Fruit fly (Drosophila melanogaster) whole organism, embryonic: Measurements from ENCODE around the gene CG6254.

ENCODE experiments used
- Adf1 ChIP-seq: fragments of 200-800 bp; sonication (Bioruptor generic); IDR thresholded peaks from 2 replicates; pipeline ENCODE4 v1.3.6; 2022; ENCODE audit warnings: missing biosample characterization, missing genetic modification characterization
- Awh ChIP-seq: fragments of 200-800 bp; sonication (Bioruptor generic); IDR thresholded peaks from 2 replicates; pipeline ENCODE4, ENCODE4 v1.3.6; 2022; ENCODE audit warnings: missing biosample characterization, missing genetic modification characterization
- Blimp-1 ChIP-seq: fragments of 200-800 bp; sonication (Bioruptor generic); optimal IDR thresholded peaks from 3 replicates; lab custom pipeline; 2018; ENCODE audit warnings: missing biosample characterization, missing genetic modification characterization, mild to moderate bottlenecking, moderate library complexity, missing genetic modification reagents
- CG10147 ChIP-seq: fragments of 200-800 bp; sonication (Bioruptor generic); optimal IDR thresholded peaks from 2 replicates; lab custom pipeline; 2019; ENCODE audit warnings: missing biosample characterization, mild to moderate bottlenecking, missing genetic modification characterization, moderate library complexity
- CG10321 ChIP-seq: fragments of 200-800 bp; sonication (Bioruptor generic); IDR thresholded peaks from 2 replicates; pipeline ENCODE4 v1.3.6; 2022; ENCODE audit warnings: missing biosample characterization, missing genetic modification characterization
- CG10543 ChIP-seq: fragments of 200-800 bp; sonication (Bioruptor generic); optimal IDR thresholded peaks from 3 replicates; lab custom pipeline; 2017; ENCODE audit warnings: missing biosample characterization, mild to moderate bottlenecking, missing genetic modification characterization, moderate library complexity
- CG12155 ChIP-seq: fragments of 200-800 bp; sonication (Bioruptor generic); optimal IDR thresholded peaks from 3 replicates; lab custom pipeline; 2016; ENCODE audit warnings: missing biosample characterization, missing genetic modification characterization
- CG12659 ChIP-seq: fragments of 200-800 bp; sonication (Bioruptor generic); optimal IDR thresholded peaks from 3 replicates; lab custom pipeline; 2017; ENCODE audit warnings: mild to moderate bottlenecking, missing biosample characterization, missing genetic modification reagents, missing genetic modification characterization
- CG16813 ChIP-seq: fragments of 200-800 bp; sonication (Bioruptor generic); IDR thresholded peaks from 3 replicates; pipeline ENCODE4 v1.3.6; 2022; ENCODE audit warnings: missing biosample characterization, missing genetic modification characterization; ENCODE audit not compliant: partially characterized antibody
- CG2116 ChIP-seq: fragments of 200-800 bp; sonication (Bioruptor generic); optimal IDR thresholded peaks from 3 replicates; lab custom pipeline; 2018; ENCODE audit warnings: missing biosample characterization, mild to moderate bottlenecking, missing genetic modification characterization
- CG3163 ChIP-seq: fragments of 200-800 bp; sonication (Bioruptor generic); optimal IDR thresholded peaks from 3 replicates; lab custom pipeline; 2016; ENCODE audit warnings: missing biosample characterization, missing genetic modification characterization
- CG3281 ChIP-seq: fragments of 200-800 bp; sonication (Bioruptor generic); optimal IDR thresholded peaks from 3 replicates; lab custom pipeline; 2017; ENCODE audit warnings: missing biosample characterization, mild to moderate bottlenecking, missing genetic modification characterization
- CG34376 ChIP-seq: fragments of 200-800 bp; sonication (Bioruptor generic); optimal IDR thresholded peaks from 2 replicates; lab custom pipeline; 2018; ENCODE audit warnings: missing biosample characterization, mild to moderate bottlenecking, missing genetic modification characterization
- CG4328 ChIP-seq: fragments of 200-800 bp; sonication (Bioruptor generic); optimal IDR thresholded peaks from 3 replicates; lab custom pipeline; 2017; ENCODE audit warnings: missing biosample characterization, missing genetic modification reagents, missing genetic modification characterization
- CG4360 ChIP-seq: fragments of 200-800 bp; sonication (Bioruptor generic); IDR thresholded peaks from 2 replicates; pipeline ENCODE4 v1.3.6; 2022; ENCODE audit warnings: missing biosample characterization, missing genetic modification characterization
- CG5245 ChIP-seq: fragments of 200-800 bp; sonication (Bioruptor generic); optimal IDR thresholded peaks from 3 replicates; lab custom pipeline; 2016; ENCODE audit warnings: missing biosample characterization, missing genetic modification characterization
- CG7556 ChIP-seq: fragments of 200-800 bp; sonication (Bioruptor generic); optimal IDR thresholded peaks from 2 replicates; lab custom pipeline; 2017; ENCODE audit warnings: missing biosample characterization, mild to moderate bottlenecking, missing genetic modification characterization
- CG8290 ChIP-seq, 3 experiments: fragments of 200-800 bp; sonication (Bioruptor generic); optimal IDR thresholded peaks; 2 replicates each; lab custom pipeline; 2016 to 2019; ENCODE audit warnings: missing biosample characterization in 3 of 3, missing genetic modification characterization in 3 of 3, mild to moderate bottlenecking in 2 of 3, moderate library complexity in 1 of 3
- D19A ChIP-seq: fragments of 200-800 bp; optimal IDR thresholded peaks from 3 replicates; lab custom pipeline; 2019; ENCODE audit warnings: missing biosample characterization, mild to moderate bottlenecking, missing genetic modification characterization, moderate library complexity
- D19B ChIP-seq: fragments of 200-800 bp; sonication (Bioruptor generic); optimal IDR thresholded peaks from 2 replicates; lab custom pipeline; 2017; ENCODE audit warnings: missing biosample characterization, mild to moderate bottlenecking, missing genetic modification characterization
- Drgx ChIP-seq: fragments of 200-800 bp; sonication (Bioruptor generic); IDR thresholded peaks from 2 replicates; pipeline ENCODE4 v1.3.6; 2022; ENCODE audit warnings: missing biosample characterization, missing genetic modification characterization
- Fer1 ChIP-seq: fragments of 200-800 bp; sonication (Bioruptor generic); optimal IDR thresholded peaks from 2 replicates; lab custom pipeline; 2017; ENCODE audit warnings: missing biosample characterization, mild to moderate bottlenecking, missing genetic modification characterization
- Gsc ChIP-seq: fragments of 200-800 bp; sonication (Bioruptor generic); IDR thresholded peaks from 2 replicates; pipeline ENCODE4 v1.3.6; 2022; ENCODE audit warnings: missing biosample characterization, missing genetic modification characterization
- HLH54F ChIP-seq: fragments of 200-800 bp; sonication (Bioruptor generic); optimal IDR thresholded peaks from 3 replicates; lab custom pipeline; 2016; ENCODE audit warnings: missing biosample characterization, missing genetic modification characterization
- HLHmδ ChIP-seq: fragments of 200-800 bp; sonication (Bioruptor generic); optimal IDR thresholded peaks from 2 replicates; lab custom pipeline; 2018; ENCODE audit warnings: missing biosample characterization, mild to moderate bottlenecking, missing genetic modification characterization, moderate library complexity
- Hr3 ChIP-seq: fragments of 200-800 bp; sonication (Bioruptor generic); optimal IDR thresholded peaks from 3 replicates; lab custom pipeline; 2016; ENCODE audit warnings: missing biosample characterization, missing genetic modification characterization
- Hr39 ChIP-seq: fragments of >200 bp; optimal IDR thresholded peaks from 2 replicates; lab custom pipeline; 2017
- Lhr ChIP-seq: fragments of 200-800 bp; sonication (Bioruptor generic); optimal IDR thresholded peaks from 3 replicates; lab custom pipeline; 2017; ENCODE audit warnings: mild to moderate bottlenecking, missing biosample characterization, missing genetic modification reagents, missing genetic modification characterization
- NfI ChIP-seq: fragments of 200-800 bp; sonication (Bioruptor generic); optimal IDR thresholded peaks from 3 replicates; lab custom pipeline; 2018; ENCODE audit warnings: missing biosample characterization, mild to moderate bottlenecking, missing genetic modification characterization, moderate library complexity
- Pdp1 ChIP-seq, 2 experiments: fragments of 200-800 bp; sonication (Bioruptor generic); optimal IDR thresholded peaks; 3 replicates each; lab custom pipeline; 2016; ENCODE audit warnings: missing biosample characterization in 2 of 2, missing genetic modification characterization in 2 of 2, mild to moderate bottlenecking in 1 of 2, moderate library complexity in 1 of 2
- Stat92E ChIP-seq, 3 experiments: fragments of >200 bp in 2 of 3; fragments of 200-800 bp in 1 of 3; sonication (Bioruptor generic) in 1 of 3; optimal IDR thresholded peaks; 2 replicates each; lab custom pipeline; 2017 to 2019; ENCODE audit warnings: missing biosample characterization in 3 of 3, missing genetic modification characterization in 3 of 3, mild to moderate bottlenecking in 1 of 3, moderate library complexity in 1 of 3
- YL-1 ChIP-seq: fragments of 200-800 bp; sonication (Bioruptor generic); optimal IDR thresholded peaks from 3 replicates; lab custom pipeline; 2017; ENCODE audit warnings: missing biosample characterization, mild to moderate bottlenecking, missing genetic modification characterization
- abd-A ChIP-seq: fragments of 200-800 bp; sonication (Bioruptor generic); optimal IDR thresholded peaks from 3 replicates; lab custom pipeline; 2019; ENCODE audit warnings: missing biosample characterization, mild to moderate bottlenecking, missing genetic modification characterization, moderate library complexity
- amos ChIP-seq: fragments of 200-800 bp; sonication (Bioruptor generic); IDR thresholded peaks from 2 replicates; pipeline ENCODE4 v1.3.6; 2022; ENCODE audit warnings: missing biosample characterization, missing genetic modification characterization; ENCODE audit not compliant: partially characterized antibody
- ara ChIP-seq: fragments of 200-800 bp; sonication (Bioruptor generic); IDR thresholded peaks from 2 replicates; pipeline ENCODE4 v1.3.6; 2022; ENCODE audit warnings: missing biosample characterization, missing genetic modification characterization
- chinmo ChIP-seq: fragments of 200-800 bp; sonication (Bioruptor generic); IDR thresholded peaks from 4 replicates; pipeline ENCODE4 v1.3.6; 2022; ENCODE audit warnings: missing biosample characterization, missing genetic modification characterization; ENCODE audit not compliant: partially characterized antibody
- ci ChIP-seq: fragments of 200-800 bp; sonication (Bioruptor generic); IDR thresholded peaks from 3 replicates; pipeline ENCODE4 v1.3.6; 2022; ENCODE audit warnings: missing biosample characterization, missing genetic modification characterization
- cwo ChIP-seq: fragments of 200-800 bp; sonication (Bioruptor generic); optimal IDR thresholded peaks from 3 replicates; lab custom pipeline; 2017; ENCODE audit warnings: missing biosample characterization, missing genetic modification characterization, mild to moderate bottlenecking, moderate library complexity, missing genetic modification reagents
- dm ChIP-seq: fragments of 200-800 bp; sonication (Bioruptor generic); optimal IDR thresholded peaks from 3 replicates; lab custom pipeline; 2016; ENCODE audit warnings: missing biosample characterization, missing genetic modification characterization
- gem ChIP-seq: fragments of 200-800 bp; sonication (Bioruptor generic); optimal IDR thresholded peaks from 2 replicates; lab custom pipeline; 2019; ENCODE audit warnings: missing biosample characterization, mild to moderate bottlenecking, missing genetic modification characterization, moderate library complexity
- gsb ChIP-seq: fragments of 200-800 bp; sonication (Bioruptor generic); IDR thresholded peaks from 2 replicates; pipeline ENCODE4 v1.3.6; 2022; ENCODE audit warnings: missing biosample characterization, missing genetic modification characterization
- otp ChIP-seq: fragments of 200-800 bp; sonication (Bioruptor generic); IDR thresholded peaks from 3 replicates; pipeline ENCODE4, ENCODE4 v1.3.6; 2022; ENCODE audit warnings: missing biosample characterization, missing genetic modification characterization
- pros ChIP-seq: fragments of 200-800 bp; sonication (Bioruptor generic); optimal IDR thresholded peaks from 3 replicates; lab custom pipeline; 2019; ENCODE audit warnings: missing biosample characterization, mild to moderate bottlenecking, missing genetic modification characterization, moderate library complexity
- row ChIP-seq: fragments of 200-800 bp; sonication (Bioruptor generic); IDR thresholded peaks from 3 replicates; pipeline ENCODE4 v1.3.6; 2022; ENCODE audit warnings: missing biosample characterization, missing genetic modification characterization
- scrt ChIP-seq: fragments of 200-800 bp; sonication (Bioruptor generic); optimal IDR thresholded peaks from 2 replicates; lab custom pipeline; 2018; ENCODE audit warnings: missing biosample characterization, mild to moderate bottlenecking, missing genetic modification characterization, moderate library complexity
- tin ChIP-seq: fragments of 200-800 bp; sonication (Bioruptor generic); optimal IDR thresholded peaks from 3 replicates; lab custom pipeline; 2016; ENCODE audit warnings: missing biosample characterization, missing genetic modification characterization
- usp ChIP-seq: fragments of >200 bp; optimal IDR thresholded peaks from 2 replicates; lab custom pipeline; 2017; ENCODE audit warnings: missing biosample characterization, missing genetic modification characterization
- wdn ChIP-seq: fragments of 200-800 bp; sonication (Bioruptor generic); IDR thresholded peaks from 2 replicates; pipeline ENCODE4 v1.3.6; 2022; ENCODE audit warnings: missing biosample characterization, missing genetic modification characterization
- yki ChIP-seq: fragments of >200 bp; optimal IDR thresholded peaks from 3 replicates; lab custom pipeline; 2018

Gene CG6254

dm6 chr3R:10109212-10109880, 51.8 kb downstream of the CG6254 start (continued):
- no peak for TF ChIP-seq CG10147 (GFP tag; lab: Kevin White, UChicago)
- no peak for TF ChIP-seq CG4328 (GFP tag; lab: Kevin White, UChicago)
- TF ChIP-seq CG34376 = peak; percentile 22
- no peak for TF ChIP-seq CG2116 (GFP tag; lab: Kevin White, UChicago)
- TF ChIP-seq CG4360 (GFP tag; lab: Robert Waterston, UW) = no peak; the same call in 1 of the 2 replicates
- peak; percentile 19 for TF ChIP-seq CG10543 (GFP tag; lab: Kevin White, UChicago)
- no peak for TF ChIP-seq CG3281
- TF ChIP-seq gem (tag; lab: Kevin White, UChicago) = peak; percentile 6
- no peak for TF ChIP-seq usp
- no peak for TF ChIP-seq HLH54F
- TF ChIP-seq dm = peak; percentile 10
- TF ChIP-seq tin (GFP tag; lab: Kevin White, UChicago) = no peak
- peak; percentile 92 for TF ChIP-seq yki (lab: Kevin White, UChicago)
- no peak for TF ChIP-seq gsb (GFP tag; lab: Robert Waterston, UW)
- TF ChIP-seq chinmo (GFP tag; lab: Robert Waterston, UW) = peak; percentile 80; the same call in 1 of the 4 replicates
- no peak for TF ChIP-seq CG5245
- TF ChIP-seq Lhr (GFP tag; lab: Kevin White, UChicago) = no peak
- TF ChIP-seq pros (GFP tag; lab: Kevin White, UChicago) = peak; percentile 46
- no peak for TF ChIP-seq otp
- 0 out of 2 replicates have a peak, but pooled peaks have one; percentile 17 for TF ChIP-seq ara (GFP tag; lab: Robert Waterston, UW)
- TF ChIP-seq CG3163 = no peak
- no peak for TF ChIP-seq Hr39 (lab: Kevin White, UChicago)
- TF ChIP-seq CG12155 (GFP tag; lab: Kevin White, UChicago) = no peak
- peak; percentile 19 for TF ChIP-seq NfI (GFP tag; lab: Kevin White, UChicago)
- TF ChIP-seq Hr3 (GFP tag; lab: Kevin White, UChicago) = no peak
- peak; percentile 1 for TF ChIP-seq YL-1 (GFP tag; lab: Kevin White, UChicago)
- TF ChIP-seq Awh = no peak
- peak; percentile 17 for TF ChIP-seq scrt
- TF ChIP-seq HLHmδ (GFP tag; lab: Kevin White, UChicago) = peak; percentile 0
- no peak; the same call in 2 of the 3 replicates for TF ChIP-seq ci (GFP tag; lab: Robert Waterston, UW)
- TF ChIP-seq abd-A (tag; lab: Kevin White, UChicago) = no peak
- TF ChIP-seq CG8290 (GFP tag; optimal IDR thresholded peaks at IDR 0.05; lab: Kevin White, UChicago) = no peak
- peak in 1 of 2 experiments; percentile 1 for TF ChIP-seq CG8290 (tag; optimal IDR thresholded peaks at IDR 0.05; lab: Kevin White, UChicago)
- TF ChIP-seq Blimp-1 (GFP tag; lab: Kevin White, UChicago) = peak; percentile 71
- TF ChIP-seq Pdp1 (GFP tag; optimal IDR thresholded peaks at IDR 0.05; lab: Kevin White, UChicago) = peak in 1 of 2 experiments; percentile 43
- TF ChIP-seq Stat92E (GFP tag; optimal IDR thresholded peaks at IDR 0.05; lab: Kevin White, UChicago) = no peak
- 0 out of 2 replicates have a peak, but pooled peaks have one; percentile 15 for TF ChIP-seq wdn (GFP tag; lab: Robert Waterston, UW)
- TF ChIP-seq D19B (GFP tag; lab: Kevin White, UChicago) = no peak
- TF ChIP-seq Drgx (GFP tag; lab: Robert Waterston, UW) = peak; percentile 52; the same call in 1 of the 2 replicates
- peak; percentile 11 for TF ChIP-seq cwo (GFP tag; lab: Kevin White, UChicago)
- TF ChIP-seq Gsc (GFP tag; lab: Robert Waterston, UW) = no peak
- no peak for TF ChIP-seq CG12659 (GFP tag; lab: Kevin White, UChicago)
- peak; percentile 100 for TF ChIP-seq Adf1 (GFP tag; lab: Robert Waterston, UW)
- TF ChIP-seq Fer1 = peak; percentile 56
- no peak for TF ChIP-seq CG16813 (GFP tag; lab: Robert Waterston, UW)
- TF ChIP-seq CG7556 (GFP tag; lab: Kevin White, UChicago) = peak; percentile 3
- peak; percentile 19; the same call in 1 of the 2 replicates for TF ChIP-seq amos (GFP tag; lab: Robert Waterston, UW)
- peak; percentile 54; the same call in 2 of the 3 replicates for TF ChIP-seq row (GFP tag; lab: Robert Waterston, UW)
- TF ChIP-seq CG10321 (GFP tag; lab: Robert Waterston, UW) = no peak
- peak; percentile 94 for TF ChIP-seq D19A
